Worm (Caenorhabditis elegans) whole organism, L1 larva: ENCODE measurements around the gene ptc-3.

Experiments used
- ama-1 ChIP-seq: fragments of 150-350 bp; optimal IDR thresholded peaks from 2 replicates; lab custom pipeline; 2014
- lin-39 ChIP-seq: fragments of 150-350 bp; optimal IDR thresholded peaks from 2 replicates; lab custom pipeline; 2014; ENCODE audit warnings: missing biosample characterization, missing genetic modification reagents, missing genetic modification characterization
- nhr-12 ChIP-seq: sonication (generic microtip); optimal IDR thresholded peaks from 2 replicates; lab custom pipeline; 2017; ENCODE audit warnings: missing biosample characterization, missing genetic modification characterization
- nhr-28 ChIP-seq: fragments of 150-350 bp; optimal IDR thresholded peaks from 2 replicates; lab custom pipeline; 2014; ENCODE audit warnings: missing biosample characterization, missing genetic modification characterization
- pqm-1 ChIP-seq: sonication (generic microtip); optimal IDR thresholded peaks from 3 replicates; lab custom pipeline; 2017; ENCODE audit warnings: missing biosample characterization, missing genetic modification characterization
- rnt-1 ChIP-seq: sonication (generic microtip); optimal IDR thresholded peaks from 2 replicates; lab custom pipeline; 2016; ENCODE audit warnings: mild to moderate bottlenecking, missing genetic modification characterization, moderate library complexity, missing compliant biosample characterization
- unc-130 ChIP-seq: fragments of 150-350 bp; optimal IDR thresholded peaks from 2 replicates; lab custom pipeline; 2017; ENCODE audit warnings: missing biosample characterization, missing genetic modification characterization, inconsistent platforms
- unc-86 ChIP-seq: sonication (generic microtip); optimal IDR thresholded peaks from 2 replicates; lab custom pipeline; 2016; ENCODE audit warnings: missing genetic modification characterization, missing compliant biosample characterization

- TF ChIP-seq ama-1 (lab: Kevin White, UChicago) (no peak), lin-39 (tag; lab: Kevin White, UChicago) (no peak), unc-86 (no peak), nhr-28 (no peak), nhr-12 (no peak), unc-130 (no peak), rnt-1 (tag; lab: Kevin White, UChicago) (no peak), pqm-1 (no peak)
These were observed 37.4 kb downstream of the ptc-3 start for ce11 chrII:2815017-2815416.
